Fruit fly (Drosophila melanogaster) whole organism, prepupa: ENCODE measurements around the gene Rbcn-3A.

Source experiments
- Blimp-1 ChIP-seq: fragments of 200-800 bp; sonication (Bioruptor generic); optimal IDR thresholded peaks from 3 replicates; lab custom pipeline; 2017; ENCODE audit warnings: missing biosample characterization, missing genetic modification characterization, mild to moderate bottlenecking, moderate library complexity, missing genetic modification reagents
- CG10631 ChIP-seq: fragments of 200-800 bp; sonication (Bioruptor generic); optimal IDR thresholded peaks from 2 replicates; lab custom pipeline; 2016; ENCODE audit warnings: missing biosample characterization, missing genetic modification characterization
- CG11294 ChIP-seq: fragments of 200-800 bp; sonication (Bioruptor generic); IDR thresholded peaks from 2 replicates; pipeline ENCODE4 v1.3.6; 2022; ENCODE audit warnings: missing biosample characterization, missing genetic modification characterization
- CG15336 ChIP-seq: fragments of 200-800 bp; sonication (Bioruptor generic); IDR thresholded peaks from 2 replicates; pipeline ENCODE4 v1.3.6; 2022; ENCODE audit warnings: missing biosample characterization, missing genetic modification characterization
- CG1621 ChIP-seq: fragments of 200-800 bp; sonication (Bioruptor generic); optimal IDR thresholded peaks from 3 replicates; lab custom pipeline; 2018; ENCODE audit warnings: missing biosample characterization, mild to moderate bottlenecking, missing genetic modification characterization
- CG3032 ChIP-seq: fragments of 200-800 bp; optimal IDR thresholded peaks from 2 replicates; lab custom pipeline; 2019; ENCODE audit warnings: missing biosample characterization, mild to moderate bottlenecking, missing genetic modification characterization, moderate library complexity
- CG31627 ChIP-seq: fragments of 200-800 bp; sonication (Bioruptor generic); optimal IDR thresholded peaks from 3 replicates; lab custom pipeline; 2016; ENCODE audit warnings: missing biosample characterization, missing genetic modification characterization
- CG3919 ChIP-seq: fragments of 200-800 bp; sonication (Bioruptor generic); optimal IDR thresholded peaks from 3 replicates; lab custom pipeline; 2016; ENCODE audit warnings: missing biosample characterization, missing genetic modification characterization
- CG6276 ChIP-seq: fragments of 200-800 bp; sonication (Bioruptor generic); optimal IDR thresholded peaks from 2 replicates; lab custom pipeline; 2017; ENCODE audit warnings: missing biosample characterization, mild to moderate bottlenecking, missing genetic modification characterization
- CG6854 ChIP-seq: fragments of 200-800 bp; sonication (Bioruptor generic); optimal IDR thresholded peaks from 2 replicates; lab custom pipeline; 2017; ENCODE audit warnings: missing biosample characterization, mild to moderate bottlenecking, missing genetic modification characterization
- CG8119 ChIP-seq: fragments of 200-800 bp; sonication (Bioruptor generic); IDR thresholded peaks from 3 replicates; pipeline ENCODE4 v1.3.6; 2022; ENCODE audit warnings: missing biosample characterization, missing genetic modification characterization
- CG8319 ChIP-seq: fragments of 200-800 bp; sonication (Bioruptor generic); optimal IDR thresholded peaks from 3 replicates; lab custom pipeline; 2016; ENCODE audit warnings: missing biosample characterization, missing genetic modification characterization
- CG8632 ChIP-seq: fragments of 200-800 bp; sonication (Bioruptor generic); optimal IDR thresholded peaks from 3 replicates; lab custom pipeline; 2016; ENCODE audit warnings: missing biosample characterization, missing genetic modification characterization
- CG9139 ChIP-seq: fragments of 200-800 bp; sonication (Bioruptor generic); optimal IDR thresholded peaks from 3 replicates; lab custom pipeline; 2017; ENCODE audit warnings: missing biosample characterization, mild to moderate bottlenecking, missing genetic modification characterization
- Eip75B ChIP-seq: fragments of 200-800 bp; sonication (Bioruptor generic); optimal IDR thresholded peaks from 3 replicates; lab custom pipeline; 2016; ENCODE audit warnings: missing biosample characterization, missing genetic modification characterization
- Eip78C ChIP-seq: fragments of 200-800 bp; sonication (Bioruptor generic); peaks from one replicate; lab custom pipeline; 2016; ENCODE audit warnings: missing biosample characterization, missing genetic modification characterization
- Ets21C ChIP-seq: fragments of 200-800 bp; sonication (Bioruptor generic); optimal IDR thresholded peaks from 3 replicates; lab custom pipeline; 2016; ENCODE audit warnings: missing biosample characterization, missing genetic modification characterization
- Ets96B ChIP-seq: fragments of 200-800 bp; optimal IDR thresholded peaks from 2 replicates; lab custom pipeline; 2019; ENCODE audit warnings: missing biosample characterization, mild to moderate bottlenecking, missing genetic modification characterization, moderate library complexity
- Gug ChIP-seq: fragments of 200-800 bp; sonication (Bioruptor generic); IDR thresholded peaks from 2 replicates; pipeline ENCODE4 v1.3.6; 2022; ENCODE audit warnings: missing biosample characterization, missing genetic modification characterization
- Hr38 ChIP-seq: sonication (Bioruptor generic); optimal IDR thresholded peaks from 2 replicates; lab custom pipeline; 2016; ENCODE audit warnings: missing biosample characterization, missing genetic modification characterization
- Hr4 ChIP-seq: fragments of 200-800 bp; sonication (Bioruptor generic); optimal IDR thresholded peaks from 3 replicates; lab custom pipeline; 2016; ENCODE audit warnings: missing biosample characterization, missing genetic modification characterization
- Lpt ChIP-seq: fragments of 200-800 bp; sonication (Bioruptor generic); optimal IDR thresholded peaks from 3 replicates; lab custom pipeline; 2016; ENCODE audit warnings: missing biosample characterization, missing genetic modification characterization
- Met ChIP-seq: fragments of 200-800 bp; sonication (Bioruptor generic); optimal IDR thresholded peaks from 3 replicates; lab custom pipeline; 2016; ENCODE audit warnings: missing biosample characterization, missing genetic modification characterization
- Smox ChIP-seq: fragments of 200-800 bp; sonication (Bioruptor generic); optimal IDR thresholded peaks from 3 replicates; lab custom pipeline; 2016; ENCODE audit warnings: missing biosample characterization, missing genetic modification characterization
- Sox102F ChIP-seq: fragments of 200-800 bp; sonication (Bioruptor generic); optimal IDR thresholded peaks from 2 replicates; lab custom pipeline; 2016; ENCODE audit warnings: missing biosample characterization, mild to moderate bottlenecking, missing genetic modification characterization
- Sox14 ChIP-seq: fragments of 200-800 bp; sonication (Bioruptor generic); optimal IDR thresholded peaks from 3 replicates; lab custom pipeline; 2016; ENCODE audit warnings: missing biosample characterization, missing genetic modification characterization
- Sox15 ChIP-seq: fragments of 200-800 bp; sonication (Bioruptor generic); optimal IDR thresholded peaks from 3 replicates; lab custom pipeline; 2016; ENCODE audit warnings: missing biosample characterization, missing genetic modification characterization
- achi ChIP-seq: fragments of 200-800 bp; sonication (Bioruptor generic); optimal IDR thresholded peaks from 3 replicates; lab custom pipeline; 2016; ENCODE audit warnings: missing biosample characterization, missing genetic modification characterization
- cyc ChIP-seq: fragments of 200-800 bp; sonication (Bioruptor generic); optimal IDR thresholded peaks from 3 replicates; lab custom pipeline; 2016; ENCODE audit warnings: missing biosample characterization, missing genetic modification characterization
- dac ChIP-seq: fragments of 200-800 bp; sonication (Bioruptor generic); optimal IDR thresholded peaks from 2 replicates; lab custom pipeline; 2017; ENCODE audit warnings: missing biosample characterization, mild to moderate bottlenecking, missing genetic modification characterization
- dsx ChIP-seq: fragments of 200-800 bp; optimal IDR thresholded peaks from 3 replicates; lab custom pipeline; 2019; ENCODE audit warnings: missing biosample characterization, mild to moderate bottlenecking, missing genetic modification characterization, moderate library complexity; ENCODE audit not compliant: poor library complexity, severe bottlenecking
- esn ChIP-seq: fragments of 200-800 bp; sonication (Bioruptor generic); optimal IDR thresholded peaks from 2 replicates; lab custom pipeline; 2016; ENCODE audit warnings: missing biosample characterization, mild to moderate bottlenecking, missing genetic modification characterization, moderate library complexity
- fd59A ChIP-seq: fragments of 200-800 bp; sonication (Bioruptor generic); optimal IDR thresholded peaks from 2 replicates; lab custom pipeline; 2017; ENCODE audit warnings: missing biosample characterization, mild to moderate bottlenecking, missing genetic modification characterization, missing genetic modification reagents
- fd85E ChIP-seq: fragments of 200-800 bp; sonication (Bioruptor generic); optimal IDR thresholded peaks from 3 replicates; lab custom pipeline; 2016; ENCODE audit warnings: missing biosample characterization, missing genetic modification characterization
- lz ChIP-seq: fragments of 200-800 bp; sonication (Bioruptor generic); optimal IDR thresholded peaks from 3 replicates; lab custom pipeline; 2016; ENCODE audit warnings: missing biosample characterization, missing genetic modification characterization
- net ChIP-seq: fragments of 200-800 bp; sonication (Bioruptor generic); optimal IDR thresholded peaks from 3 replicates; lab custom pipeline; 2016; ENCODE audit warnings: missing biosample characterization, missing genetic modification characterization
- salr ChIP-seq, 2 experiments: fragments of 200-800 bp; sonication (Bioruptor generic); optimal IDR thresholded peaks; 3 replicates each; lab custom pipeline; 2016 to 2018; ENCODE audit warnings: missing biosample characterization in 2 of 2, missing genetic modification characterization in 2 of 2, mild to moderate bottlenecking in 1 of 2
- spab ChIP-seq: fragments of 200-800 bp; sonication (Bioruptor generic); optimal IDR thresholded peaks from 2 replicates; lab custom pipeline; 2017; ENCODE audit warnings: missing biosample characterization, mild to moderate bottlenecking, missing genetic modification characterization, missing genetic modification reagents
- ss ChIP-seq, 2 experiments: fragments of 200-800 bp; sonication (Bioruptor generic); optimal IDR thresholded peaks; 2 replicates in 1 of 2; 3 replicates in 1 of 2; lab custom pipeline; 2017 to 2018; ENCODE audit warnings: mild to moderate bottlenecking in 2 of 2, missing biosample characterization in 2 of 2, missing genetic modification characterization in 2 of 2, moderate library complexity in 1 of 2
- svp ChIP-seq: fragments of 200-800 bp; sonication (Bioruptor generic); peaks from one replicate; lab custom pipeline; 2016; ENCODE audit warnings: missing biosample characterization, missing genetic modification characterization
- topi ChIP-seq: fragments of 200-800 bp; sonication (Bioruptor generic); optimal IDR thresholded peaks from 3 replicates; lab custom pipeline; 2016; ENCODE audit warnings: missing biosample characterization, missing genetic modification characterization
- vri ChIP-seq: fragments of 200-800 bp; sonication (Bioruptor generic); optimal IDR thresholded peaks from 3 replicates; lab custom pipeline; 2016; ENCODE audit warnings: missing biosample characterization, mild to moderate bottlenecking, missing genetic modification characterization

Gene Rbcn-3A

DNA sequence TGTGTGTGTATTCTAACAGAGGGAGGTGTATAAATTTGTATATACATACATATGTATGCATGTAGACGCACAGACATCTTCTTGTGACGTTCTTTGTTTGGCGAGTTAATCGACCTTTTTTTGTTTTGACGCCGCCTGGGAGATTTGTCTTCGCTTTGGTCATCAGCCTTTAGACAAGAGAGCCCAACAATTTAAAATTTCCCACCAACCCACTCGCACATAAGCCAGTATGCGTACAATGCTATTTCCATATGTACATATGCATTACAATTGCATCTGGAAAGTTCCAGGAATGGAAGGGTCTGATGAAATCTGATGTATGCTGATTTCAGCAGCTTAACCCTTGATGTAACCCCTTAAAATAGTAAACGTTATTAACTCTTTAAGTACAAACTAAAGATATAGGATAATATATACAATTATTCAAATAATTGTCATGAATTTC lies 24.4 kb upstream of the Rbcn-3A start, which contains the start of gene Ubi-p5E (continued):
- TF ChIP-seq CG6276 (GFP tag; lab: Kevin White, UChicago), result no peak

DNA sequence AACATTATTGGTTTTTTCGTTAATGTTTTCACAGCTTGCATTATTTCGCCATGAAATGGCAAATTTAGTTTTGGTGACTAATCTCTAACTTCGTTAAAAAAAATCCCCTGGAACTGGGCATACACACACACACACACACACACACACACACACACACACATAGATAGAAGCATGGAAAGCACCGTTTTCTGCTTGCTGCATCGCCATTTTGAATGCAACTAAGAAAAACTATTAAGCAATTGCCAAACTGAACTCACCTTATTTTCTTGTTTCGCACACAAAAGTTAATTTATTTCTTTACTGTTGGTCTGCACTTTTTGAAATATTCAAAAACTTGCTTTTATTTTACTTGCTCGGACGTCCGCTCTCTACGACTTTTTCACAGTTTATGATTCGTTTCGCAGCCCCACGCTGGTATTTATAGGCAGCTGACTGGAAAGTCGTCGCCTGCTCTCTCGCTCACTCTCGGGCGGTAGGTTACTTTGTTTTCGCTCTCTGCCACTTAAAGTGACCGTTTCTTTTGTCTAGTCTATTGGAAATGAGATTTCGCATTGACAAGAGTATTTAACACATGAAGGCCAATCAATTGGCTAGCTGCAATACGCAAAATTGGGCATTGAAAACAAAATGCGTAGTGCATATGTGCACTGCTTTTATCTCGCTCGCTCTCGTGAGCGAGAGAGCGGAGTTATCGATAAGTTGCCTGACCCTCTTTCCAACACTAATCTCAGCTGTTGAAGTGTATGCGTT lies 23.8 kb upstream of the Rbcn-3A start:
- peak; percentile 6 for TF ChIP-seq cyc (GFP tag; lab: Kevin White, UChicago)
- TF ChIP-seq dsx (GFP tag; lab: Kevin White, UChicago), result peak; percentile 10
- peak in 1 of 2 experiments; percentile 22 for TF ChIP-seq ss (GFP tag; optimal IDR thresholded peaks at IDR 0.05; lab: Kevin White, UChicago)
- peak; percentile 56 for TF ChIP-seq topi (GFP tag; lab: Kevin White, UChicago)
- no peak for TF ChIP-seq CG8319 (GFP tag; lab: Kevin White, UChicago)
- no peak for TF ChIP-seq CG31627 (GFP tag; lab: Kevin White, UChicago)
- TF ChIP-seq Blimp-1, result peak; percentile 2
- TF ChIP-seq Sox14 (GFP tag; lab: Kevin White, UChicago), result peak; percentile 52
- no peak for TF ChIP-seq CG6854 (GFP tag; lab: Kevin White, UChicago)
- TF ChIP-seq CG8632, result peak; percentile 4
- peak; percentile 79 for TF ChIP-seq svp (GFP tag; lab: Kevin White, UChicago)
- peak; percentile 45 for TF ChIP-seq esn (GFP tag; lab: Kevin White, UChicago)
- TF ChIP-seq net (GFP tag; lab: Kevin White, UChicago), result peak; percentile 7
- TF ChIP-seq Met (GFP tag; lab: Kevin White, UChicago), result peak; percentile 34
- no peak for TF ChIP-seq CG11294 (GFP tag; lab: Robert Waterston, UW)
- TF ChIP-seq Sox15 (GFP tag; lab: Kevin White, UChicago), result no peak
- TF ChIP-seq Gug (GFP tag; lab: Robert Waterston, UW), result no peak
- peak; percentile 27 for TF ChIP-seq Eip75B (GFP tag; lab: Kevin White, UChicago)
- TF ChIP-seq Hr38 (GFP tag; lab: Kevin White, UChicago), result no peak
- TF ChIP-seq achi (GFP tag; lab: Kevin White, UChicago), result peak; percentile 33
- peak; percentile 72 for TF ChIP-seq Eip78C (GFP tag; lab: Kevin White, UChicago)
- TF ChIP-seq Hr4, result no peak
- TF ChIP-seq lz, result no peak
- peak; percentile 27; the same call in 1 of the 3 replicates for TF ChIP-seq CG8119
- TF ChIP-seq CG3919, result peak; percentile 40

DNA sequence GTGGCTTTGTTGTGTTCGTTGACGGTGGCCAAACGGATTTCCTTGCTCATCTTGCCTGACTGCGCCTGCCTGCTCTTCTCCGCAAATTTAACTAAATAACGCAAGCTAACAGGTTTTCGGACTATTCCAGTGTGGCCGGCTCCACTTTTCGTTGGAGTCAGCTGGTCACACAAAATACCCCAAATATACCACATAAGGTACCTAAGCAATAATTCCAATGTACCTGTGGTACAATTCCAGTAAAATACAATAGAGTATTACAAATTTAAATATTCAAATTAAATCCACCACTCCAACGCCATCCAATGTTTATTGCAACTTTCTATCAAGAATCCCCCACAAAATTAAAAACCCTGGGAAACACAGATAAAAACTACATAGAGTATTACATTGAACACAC lies 21.3 kb upstream of the Rbcn-3A start, which contains the start of gene CG3566:
CG3566 (minus strand) TSS at position 135 of the 400 bp plus-strand sequence.
- TF ChIP-seq CG3032 (tag; lab: Kevin White, UChicago) (no peak), salr (GFP tag; optimal IDR thresholded peaks at IDR 0.05; lab: Kevin White, UChicago) (no peak), svp (GFP tag; lab: Kevin White, UChicago) (peak; percentile 52), CG8119 (no peak), fd59A (no peak), dsx (GFP tag; lab: Kevin White, UChicago) (peak; percentile 0), CG8319 (GFP tag; lab: Kevin White, UChicago) (no peak), Sox102F (GFP tag; lab: Kevin White, UChicago) (no peak), Smox (no peak), fd85E (GFP tag; lab: Kevin White, UChicago) (no peak), CG10631 (GFP tag; lab: Kevin White, UChicago) (no peak), Ets96B (no peak), net (GFP tag; lab: Kevin White, UChicago) (no peak), vri (peak; percentile 16), Sox14 (GFP tag; lab: Kevin White, UChicago) (peak; percentile 12), CG1621 (tag; lab: Kevin White, UChicago) (peak; percentile 12), esn (GFP tag; lab: Kevin White, UChicago) (peak; percentile 21), Hr38 (GFP tag; lab: Kevin White, UChicago) (no peak), Sox15 (GFP tag; lab: Kevin White, UChicago) (no peak), dac (no peak), CG15336 (GFP tag; lab: Robert Waterston, UW) (0 out of 2 replicates have a peak, but pooled peaks have one; percentile 27), Eip78C (GFP tag; lab: Kevin White, UChicago) (peak; percentile 63), CG9139 (GFP tag; lab: Kevin White, UChicago) (no peak), spab (no peak), Ets21C (GFP tag; lab: Kevin White, UChicago) (no peak), CG3919 (no peak), Lpt (GFP tag; lab: Kevin White, UChicago) (no peak)
- TF ChIP-seq, all 60 proteins: peak for 8
